Worm (Caenorhabditis elegans) whole organism, L4 larva: ENCODE results near the gene C53A3.4.

Experiments used
- R02D3.7 ChIP-seq: fragments of 150-350 bp; sonication (generic microtip); optimal IDR thresholded peaks from 3 replicates; lab custom pipeline; 2014; ENCODE audit warnings: missing biosample characterization, missing genetic modification characterization
- Y48G9A.11 ChIP-seq: fragments of 200-800 bp; sonication (Bioruptor generic); IDR thresholded peaks from 2 replicates; pipeline ENCODE4 v1.3.6; 2022; ENCODE audit warnings: missing genetic modification reagents, missing genetic modification characterization, missing compliant biosample characterization
- ceh-82 ChIP-seq: sonication (generic microtip); optimal IDR thresholded peaks from 2 replicates; lab custom pipeline; 2017; ENCODE audit warnings: missing biosample characterization, missing genetic modification characterization
- madf-5 ChIP-seq, 2 experiments: fragments of 200-800 bp; sonication (Bioruptor generic); IDR thresholded peaks; 2 replicates each; pipeline ENCODE4 v1.3.6; 2022; ENCODE audit warnings: missing compliant biosample characterization in 2 of 2, missing genetic modification characterization in 2 of 2
- nhr-77 ChIP-seq: fragments of 150-350 bp; optimal IDR thresholded peaks from 2 replicates; lab custom pipeline; 2014; ENCODE audit warnings: missing biosample characterization, missing genetic modification characterization
- spr-1 ChIP-seq: sonication (generic microtip); optimal IDR thresholded peaks from 2 replicates; lab custom pipeline; 2016; ENCODE audit warnings: mild to moderate bottlenecking, missing genetic modification characterization, missing compliant biosample characterization
- unc-62 ChIP-seq, 3 experiments: fragments of 150-350 bp in 1 of 3; sonication (generic microtip); optimal IDR thresholded peaks in 2 of 3; peaks in 1 of 3; 1 replicate in 1 of 3; 2 replicates in 2 of 3; lab custom pipeline; 2014 to 2017; ENCODE audit warnings: missing biosample characterization in 3 of 3, missing genetic modification characterization in 3 of 3, missing genetic modification reagents in 3 of 3, missing genotype in 1 of 3
- ztf-11 ChIP-seq: fragments of 150-350 bp; optimal IDR thresholded peaks from 2 replicates; lab custom pipeline; 2014; ENCODE audit warnings: missing biosample characterization, missing genetic modification characterization

The C53A3.4 gene

ce11 chrV:5712189-5712588 is 46.5 kb downstream of the C53A3.4 start:
- TF ChIP-seq R02D3.7 (tag; lab: Kevin White, UChicago), result peak; percentile 54
- peak; percentile 88 for TF ChIP-seq Y48G9A.11
- no peak for TF ChIP-seq nhr-77

ce11 chrV:5708331-5708730 is 50.3 kb downstream of the C53A3.4 start:
- no peak for TF ChIP-seq ztf-11 (tag; lab: Kevin White, UChicago)
- TF ChIP-seq spr-1 (tag; lab: Kevin White, UChicago), result no peak
- TF ChIP-seq madf-5 (GFP tag; IDR thresholded peaks at IDR 0.05; lab: Robert Waterston, UW), result no peak
- TF ChIP-seq ceh-82, result no peak
- TF ChIP-seq unc-62 (GFP tag; optimal IDR thresholded peaks at IDR 0.05 in 1 of 2; lab: Kevin White, UChicago), result peak in 1 of 2 experiments; percentile 52
- no peak for TF ChIP-seq unc-62 (tag; optimal IDR thresholded peaks at IDR 0.05; lab: Kevin White, UChicago)
